Fruit fly (Drosophila melanogaster) whole organism, prepupa: ENCODE measurements around the gene beta4GalT7.

Experiments
- Blimp-1 ChIP-seq: fragments of 200-800 bp; sonication (Bioruptor generic); optimal IDR thresholded peaks from 3 replicates; lab custom pipeline; 2017; ENCODE audit warnings: missing biosample characterization, missing genetic modification characterization, mild to moderate bottlenecking, moderate library complexity, missing genetic modification reagents
- CG10631 ChIP-seq: fragments of 200-800 bp; sonication (Bioruptor generic); optimal IDR thresholded peaks from 2 replicates; lab custom pipeline; 2016; ENCODE audit warnings: missing biosample characterization, missing genetic modification characterization
- CG10669 ChIP-seq: fragments of 200-800 bp; sonication (Bioruptor generic); optimal IDR thresholded peaks from 3 replicates; lab custom pipeline; 2018; ENCODE audit warnings: missing biosample characterization, mild to moderate bottlenecking, missing genetic modification characterization, moderate library complexity
- CG11902 ChIP-seq: fragments of 200-800 bp; sonication (Bioruptor generic); optimal IDR thresholded peaks from 3 replicates; lab custom pipeline; 2016; ENCODE audit warnings: missing biosample characterization, missing genetic modification characterization
- CG15336 ChIP-seq: fragments of 200-800 bp; sonication (Bioruptor generic); IDR thresholded peaks from 2 replicates; pipeline ENCODE4 v1.3.6; 2022; ENCODE audit warnings: missing biosample characterization, missing genetic modification characterization
- CG1621 ChIP-seq: fragments of 200-800 bp; sonication (Bioruptor generic); optimal IDR thresholded peaks from 3 replicates; lab custom pipeline; 2018; ENCODE audit warnings: missing biosample characterization, mild to moderate bottlenecking, missing genetic modification characterization
- CG16779 ChIP-seq: fragments of 200-800 bp; sonication (Bioruptor generic); optimal IDR thresholded peaks from 3 replicates; lab custom pipeline; 2017; ENCODE audit warnings: missing biosample characterization, mild to moderate bottlenecking, missing genetic modification characterization
- CG3032 ChIP-seq: fragments of 200-800 bp; optimal IDR thresholded peaks from 2 replicates; lab custom pipeline; 2019; ENCODE audit warnings: missing biosample characterization, mild to moderate bottlenecking, missing genetic modification characterization, moderate library complexity
- CG31627 ChIP-seq: fragments of 200-800 bp; sonication (Bioruptor generic); optimal IDR thresholded peaks from 3 replicates; lab custom pipeline; 2016; ENCODE audit warnings: missing biosample characterization, missing genetic modification characterization
- CG32006 ChIP-seq: fragments of 200-800 bp; sonication (Bioruptor generic); optimal IDR thresholded peaks from 3 replicates; lab custom pipeline; 2017; ENCODE audit warnings: missing biosample characterization, mild to moderate bottlenecking, missing genetic modification characterization
- CG34406 ChIP-seq: fragments of 200-800 bp; sonication (Bioruptor generic); optimal IDR thresholded peaks from 3 replicates; lab custom pipeline; 2016; ENCODE audit warnings: missing biosample characterization, missing genetic modification characterization
- CG3919 ChIP-seq: fragments of 200-800 bp; sonication (Bioruptor generic); optimal IDR thresholded peaks from 3 replicates; lab custom pipeline; 2016; ENCODE audit warnings: missing biosample characterization, missing genetic modification characterization
- CG6163 ChIP-seq: fragments of 200-800 bp; sonication (Bioruptor generic); IDR thresholded peaks from 3 replicates; pipeline ENCODE4 v1.3.6; 2022; ENCODE audit warnings: missing biosample characterization, missing genetic modification characterization
- CG6276 ChIP-seq: fragments of 200-800 bp; sonication (Bioruptor generic); optimal IDR thresholded peaks from 2 replicates; lab custom pipeline; 2017; ENCODE audit warnings: missing biosample characterization, mild to moderate bottlenecking, missing genetic modification characterization
- CG6808 ChIP-seq: fragments of 200-800 bp; sonication (Bioruptor generic); optimal IDR thresholded peaks from 3 replicates; lab custom pipeline; 2017; ENCODE audit warnings: missing biosample characterization, missing genetic modification characterization, mild to moderate bottlenecking, moderate library complexity, missing genetic modification reagents
- CG8119 ChIP-seq: fragments of 200-800 bp; sonication (Bioruptor generic); IDR thresholded peaks from 3 replicates; pipeline ENCODE4 v1.3.6; 2022; ENCODE audit warnings: missing biosample characterization, missing genetic modification characterization
- CG8319 ChIP-seq: fragments of 200-800 bp; sonication (Bioruptor generic); optimal IDR thresholded peaks from 3 replicates; lab custom pipeline; 2016; ENCODE audit warnings: missing biosample characterization, missing genetic modification characterization
- CG8632 ChIP-seq: fragments of 200-800 bp; sonication (Bioruptor generic); optimal IDR thresholded peaks from 3 replicates; lab custom pipeline; 2016; ENCODE audit warnings: missing biosample characterization, missing genetic modification characterization
- CG9139 ChIP-seq: fragments of 200-800 bp; sonication (Bioruptor generic); optimal IDR thresholded peaks from 3 replicates; lab custom pipeline; 2017; ENCODE audit warnings: missing biosample characterization, mild to moderate bottlenecking, missing genetic modification characterization
- Eip75B ChIP-seq: fragments of 200-800 bp; sonication (Bioruptor generic); optimal IDR thresholded peaks from 3 replicates; lab custom pipeline; 2016; ENCODE audit warnings: missing biosample characterization, missing genetic modification characterization
- Eip78C ChIP-seq: fragments of 200-800 bp; sonication (Bioruptor generic); peaks from one replicate; lab custom pipeline; 2016; ENCODE audit warnings: missing biosample characterization, missing genetic modification characterization
- Eip93F ChIP-seq: fragments of 200-800 bp; sonication (Bioruptor generic); optimal IDR thresholded peaks from 2 replicates; lab custom pipeline; 2016; ENCODE audit warnings: missing biosample characterization, mild to moderate bottlenecking, missing genetic modification characterization
- Ets21C ChIP-seq: fragments of 200-800 bp; sonication (Bioruptor generic); optimal IDR thresholded peaks from 3 replicates; lab custom pipeline; 2016; ENCODE audit warnings: missing biosample characterization, missing genetic modification characterization
- Hr38 ChIP-seq: sonication (Bioruptor generic); optimal IDR thresholded peaks from 2 replicates; lab custom pipeline; 2016; ENCODE audit warnings: missing biosample characterization, missing genetic modification characterization
- Hr4 ChIP-seq: fragments of 200-800 bp; sonication (Bioruptor generic); optimal IDR thresholded peaks from 3 replicates; lab custom pipeline; 2016; ENCODE audit warnings: missing biosample characterization, missing genetic modification characterization
- Lpt ChIP-seq: fragments of 200-800 bp; sonication (Bioruptor generic); optimal IDR thresholded peaks from 3 replicates; lab custom pipeline; 2016; ENCODE audit warnings: missing biosample characterization, missing genetic modification characterization
- Met ChIP-seq: fragments of 200-800 bp; sonication (Bioruptor generic); optimal IDR thresholded peaks from 3 replicates; lab custom pipeline; 2016; ENCODE audit warnings: missing biosample characterization, missing genetic modification characterization
- OdsH ChIP-seq: fragments of 200-800 bp; sonication (Bioruptor generic); optimal IDR thresholded peaks from 3 replicates; lab custom pipeline; 2016; ENCODE audit warnings: missing biosample characterization, missing genetic modification characterization
- Sox14 ChIP-seq: fragments of 200-800 bp; sonication (Bioruptor generic); optimal IDR thresholded peaks from 3 replicates; lab custom pipeline; 2016; ENCODE audit warnings: missing biosample characterization, missing genetic modification characterization
- achi ChIP-seq: fragments of 200-800 bp; sonication (Bioruptor generic); optimal IDR thresholded peaks from 3 replicates; lab custom pipeline; 2016; ENCODE audit warnings: missing biosample characterization, missing genetic modification characterization
- acj6 ChIP-seq: fragments of 200-800 bp; sonication (Bioruptor generic); optimal IDR thresholded peaks from 3 replicates; lab custom pipeline; 2016; ENCODE audit warnings: missing biosample characterization, missing genetic modification characterization
- cyc ChIP-seq: fragments of 200-800 bp; sonication (Bioruptor generic); optimal IDR thresholded peaks from 3 replicates; lab custom pipeline; 2016; ENCODE audit warnings: missing biosample characterization, missing genetic modification characterization
- dac ChIP-seq: fragments of 200-800 bp; sonication (Bioruptor generic); optimal IDR thresholded peaks from 2 replicates; lab custom pipeline; 2017; ENCODE audit warnings: missing biosample characterization, mild to moderate bottlenecking, missing genetic modification characterization
- dsx ChIP-seq: fragments of 200-800 bp; optimal IDR thresholded peaks from 3 replicates; lab custom pipeline; 2019; ENCODE audit warnings: missing biosample characterization, mild to moderate bottlenecking, missing genetic modification characterization, moderate library complexity; ENCODE audit not compliant: poor library complexity, severe bottlenecking
- eg ChIP-seq: fragments of 200-800 bp; sonication (Bioruptor generic); IDR thresholded peaks from 3 replicates; pipeline ENCODE4 v1.3.6; 2022; ENCODE audit warnings: missing biosample characterization, missing genetic modification characterization
- esn ChIP-seq: fragments of 200-800 bp; sonication (Bioruptor generic); optimal IDR thresholded peaks from 2 replicates; lab custom pipeline; 2016; ENCODE audit warnings: missing biosample characterization, mild to moderate bottlenecking, missing genetic modification characterization, moderate library complexity
- fd59A ChIP-seq: fragments of 200-800 bp; sonication (Bioruptor generic); optimal IDR thresholded peaks from 2 replicates; lab custom pipeline; 2017; ENCODE audit warnings: missing biosample characterization, mild to moderate bottlenecking, missing genetic modification characterization, missing genetic modification reagents
- lz ChIP-seq: fragments of 200-800 bp; sonication (Bioruptor generic); optimal IDR thresholded peaks from 3 replicates; lab custom pipeline; 2016; ENCODE audit warnings: missing biosample characterization, missing genetic modification characterization
- net ChIP-seq: fragments of 200-800 bp; sonication (Bioruptor generic); optimal IDR thresholded peaks from 3 replicates; lab custom pipeline; 2016; ENCODE audit warnings: missing biosample characterization, missing genetic modification characterization
- salr ChIP-seq, 2 experiments: fragments of 200-800 bp; sonication (Bioruptor generic); optimal IDR thresholded peaks; 3 replicates each; lab custom pipeline; 2016 to 2018; ENCODE audit warnings: missing biosample characterization in 2 of 2, missing genetic modification characterization in 2 of 2, mild to moderate bottlenecking in 1 of 2
- spab ChIP-seq: fragments of 200-800 bp; sonication (Bioruptor generic); optimal IDR thresholded peaks from 2 replicates; lab custom pipeline; 2017; ENCODE audit warnings: missing biosample characterization, mild to moderate bottlenecking, missing genetic modification characterization, missing genetic modification reagents
- ss ChIP-seq, 2 experiments: fragments of 200-800 bp; sonication (Bioruptor generic); optimal IDR thresholded peaks; 2 replicates in 1 of 2; 3 replicates in 1 of 2; lab custom pipeline; 2017 to 2018; ENCODE audit warnings: mild to moderate bottlenecking in 2 of 2, missing biosample characterization in 2 of 2, missing genetic modification characterization in 2 of 2, moderate library complexity in 1 of 2
- svp ChIP-seq: fragments of 200-800 bp; sonication (Bioruptor generic); peaks from one replicate; lab custom pipeline; 2016; ENCODE audit warnings: missing biosample characterization, missing genetic modification characterization
- topi ChIP-seq: fragments of 200-800 bp; sonication (Bioruptor generic); optimal IDR thresholded peaks from 3 replicates; lab custom pipeline; 2016; ENCODE audit warnings: missing biosample characterization, missing genetic modification characterization

beta4GalT7 gene

dm6 chr3R:25009745-25010446 is 13.2 kb upstream of the beta4GalT7 start (continued):
- TF ChIP-seq Lpt (GFP tag; lab: Kevin White, UChicago) (peak; percentile 89), CG8319 (GFP tag; lab: Kevin White, UChicago) (peak; percentile 33), dsx (GFP tag; lab: Kevin White, UChicago) (peak; percentile 78), Met (GFP tag; lab: Kevin White, UChicago) (peak; percentile 69), CG6163 (GFP tag; lab: Robert Waterston, UW) (peak; percentile 95), CG32006 (GFP tag; lab: Kevin White, UChicago) (peak; percentile 95), spab (GFP tag; lab: Kevin White, UChicago) (peak; percentile 85), cyc (GFP tag; lab: Kevin White, UChicago) (peak; percentile 68), ss (GFP tag; optimal IDR thresholded peaks at IDR 0.05; lab: Kevin White, UChicago) (peak; percentile 84 to 86)
- TF ChIP-seq, all 60 proteins: peak for 55

- no peak for TF ChIP-seq Ets21C (GFP tag; lab: Kevin White, UChicago)
- TF ChIP-seq CG10669, result no peak
- no peak for TF ChIP-seq OdsH (GFP tag; lab: Kevin White, UChicago)
- no peak for TF ChIP-seq net
- TF ChIP-seq eg (GFP tag; lab: Robert Waterston, UW), result no peak
- TF ChIP-seq svp, result no peak
- no peak for TF ChIP-seq acj6 (GFP tag; lab: Kevin White, UChicago)
- TF ChIP-seq CG8632 (GFP tag; lab: Kevin White, UChicago), result no peak
- no peak for TF ChIP-seq ss (GFP tag; optimal IDR thresholded peaks at IDR 0.05; lab: Kevin White, UChicago)
- no peak for TF ChIP-seq Met (GFP tag; lab: Kevin White, UChicago)
Measured at dm6 chr3R:25012016-25012415, 11.0 kb upstream of the beta4GalT7 start.

dm6 chr3R:25024895-25025557 is 2.0 kb downstream of the beta4GalT7 start, which contains the start of the genes EMC6 and Hr96:
Gene EMC6 (minus strand): TSS chr3R:25025017.
Gene Hr96 (plus strand): TSS chr3R:25025235.
- peak; percentile 93 for TF ChIP-seq CG10631 (GFP tag; lab: Kevin White, UChicago)
- TF ChIP-seq Eip93F (GFP tag; lab: Kevin White, UChicago), result peak; percentile 83
- peak; percentile 75 for TF ChIP-seq spab (GFP tag; lab: Kevin White, UChicago)
- TF ChIP-seq CG3032 (tag; lab: Kevin White, UChicago), result peak; percentile 90
- TF ChIP-seq Ets21C (GFP tag; lab: Kevin White, UChicago), result peak; percentile 90
- peak; percentile 93 for TF ChIP-seq Sox14 (GFP tag; lab: Kevin White, UChicago)
- TF ChIP-seq CG32006 (GFP tag; lab: Kevin White, UChicago), result no peak
- TF ChIP-seq Eip78C (GFP tag; lab: Kevin White, UChicago), result peak; percentile 97
- TF ChIP-seq CG16779 (tag; lab: Kevin White, UChicago), result peak; percentile 79
- TF ChIP-seq fd59A (GFP tag; lab: Kevin White, UChicago), result peak; percentile 77
- no peak for TF ChIP-seq CG9139 (GFP tag; lab: Kevin White, UChicago)
- peak; percentile 95 for TF ChIP-seq esn (GFP tag; lab: Kevin White, UChicago)
- peak; percentile 91 for TF ChIP-seq topi
- TF ChIP-seq CG15336 (GFP tag; lab: Robert Waterston, UW), result peak; percentile 84
- peak; percentile 98 for TF ChIP-seq svp
- peak; percentile 88 for TF ChIP-seq achi (GFP tag; lab: Kevin White, UChicago)
- peak; percentile 97 for TF ChIP-seq CG1621 (tag; lab: Kevin White, UChicago)
- peak; percentile 54 for TF ChIP-seq Hr38 (GFP tag; lab: Kevin White, UChicago)
- TF ChIP-seq net, result peak; percentile 90
- peak; percentile 94 for TF ChIP-seq Hr4 (GFP tag; lab: Kevin White, UChicago)
- peak; percentile 62 for TF ChIP-seq Blimp-1 (GFP tag; lab: Kevin White, UChicago)
- peak; percentile 93 for TF ChIP-seq Met (GFP tag; lab: Kevin White, UChicago)
- peak; percentile 94 for TF ChIP-seq lz (GFP tag; lab: Kevin White, UChicago)
- TF ChIP-seq CG34406, result peak; percentile 88
- peak; percentile 93 for TF ChIP-seq CG31627
- peak in 1 of 2 experiments; percentile 89 for TF ChIP-seq salr (GFP tag; optimal IDR thresholded peaks at IDR 0.05; lab: Kevin White, UChicago)
- TF ChIP-seq CG6276 (GFP tag; lab: Kevin White, UChicago), result no peak
- peak; percentile 77 for TF ChIP-seq dac (GFP tag; lab: Kevin White, UChicago)
- TF ChIP-seq CG3919, result peak; percentile 94
- TF ChIP-seq CG11902 (GFP tag; lab: Kevin White, UChicago), result peak; percentile 85
- peak; percentile 94 for TF ChIP-seq OdsH (GFP tag; lab: Kevin White, UChicago)
- TF ChIP-seq CG8119, result peak; percentile 84
- TF ChIP-seq CG6808 (GFP tag; lab: Kevin White, UChicago), result no peak
- peak; percentile 93 for TF ChIP-seq Eip75B (GFP tag; lab: Kevin White, UChicago)
